Worm (Caenorhabditis elegans) whole organism, L4/young adult: ENCODE measurements around the gene zipt-2.1.
A peak's percentile ranks its signal among the peaks of the same experiment; 100 is the strongest.
"Not testable (repeated sequence)": the region's sequence is repeated elsewhere in the genome, so short reads cannot be mapped to it uniquely, and the experiment has no call there.

Experiments used
- W03F9.2 ChIP-seq: fragments of 150-350 bp; optimal IDR thresholded peaks from 2 replicates; lab custom pipeline; 2014; ENCODE audit warnings: missing biosample characterization, missing genetic modification characterization
- dao-5 ChIP-seq: sonication (generic microtip); optimal IDR thresholded peaks from 2 replicates; lab custom pipeline; 2016; ENCODE audit warnings: missing genotype, missing genetic modification characterization, moderate library complexity, missing compliant biosample characterization
- him-1 ChIP-seq: sonication (generic microtip); optimal IDR thresholded peaks from 2 replicates; lab custom pipeline; 2016; ENCODE audit warnings: missing genotype, missing genetic modification reagents, missing genetic modification characterization, missing compliant biosample characterization

Gene zipt-2.1

DNA sequence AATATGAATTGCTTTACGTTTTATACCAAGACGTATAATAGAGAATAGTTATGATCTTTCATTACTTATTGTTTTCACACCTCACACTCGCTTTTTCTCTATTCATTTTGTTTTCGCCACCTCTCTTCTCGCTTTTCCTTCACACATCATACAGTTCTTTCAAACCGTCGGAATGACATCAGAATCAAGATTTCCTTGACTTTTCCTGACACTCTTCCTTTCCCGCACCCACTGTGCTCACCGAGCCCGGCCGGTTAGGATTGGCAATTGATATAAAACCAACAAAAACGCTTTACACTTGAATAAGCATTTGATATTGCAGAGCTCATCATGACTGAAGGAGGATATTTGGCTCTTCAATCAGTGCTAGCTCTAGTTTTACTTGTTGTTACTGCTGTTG is at the start of gene zipt-2.1:
Gene zipt-2.1, plus strand, starts transcription at position 301 of the 400 bp plus-strand sequence.
- TF ChIP-seq him-1 (tag; lab: Kevin White, UChicago) (no peak), dao-5 (no peak), W03F9.2 (no peak)

DNA sequence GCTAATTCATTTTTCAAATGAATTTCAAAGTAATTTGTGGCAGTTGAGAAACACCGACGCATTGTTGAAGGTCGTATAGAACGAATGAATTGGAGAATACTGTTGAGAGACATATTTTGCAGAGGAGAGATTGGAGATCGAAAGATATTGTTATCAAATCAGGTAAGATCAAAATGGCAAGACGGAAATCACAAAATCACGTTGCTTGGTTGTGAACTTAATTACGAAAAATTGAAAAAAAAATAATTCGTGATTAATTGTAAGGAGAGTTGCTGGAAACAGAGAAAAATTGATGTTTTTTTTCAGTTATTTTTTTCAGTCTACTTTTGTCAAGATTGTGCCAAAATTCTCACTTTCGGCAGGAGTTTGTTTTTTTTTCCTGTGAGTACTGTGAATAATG is 49.4 kb upstream of the zipt-2.1 start, which contains the start of gene T25B9.1:
Gene T25B9.1, minus strand, starts transcription at position 101 of the 400 bp plus-strand sequence.
- no peak for TF ChIP-seq W03F9.2
- no peak for TF ChIP-seq him-1 (tag; lab: Kevin White, UChicago)
- no peak for TF ChIP-seq dao-5

DNA sequence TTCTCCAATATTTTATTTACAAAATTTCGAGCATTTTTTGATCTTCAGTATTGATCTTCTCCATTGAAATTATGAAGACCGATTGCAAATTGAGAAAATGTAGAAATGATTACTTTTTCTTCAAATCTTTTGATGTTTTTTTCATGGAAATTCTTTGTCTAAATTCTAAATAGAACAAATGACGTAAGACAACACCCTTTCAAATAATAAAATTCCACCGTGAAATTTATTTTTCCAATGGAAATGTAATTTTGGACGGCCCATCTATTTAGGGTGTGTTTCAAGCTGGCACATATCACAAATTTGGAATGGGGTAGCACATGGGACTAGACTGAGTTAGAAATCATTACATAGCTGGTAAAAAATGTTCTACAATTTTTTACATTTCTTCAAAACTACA is 47.7 kb upstream of the zipt-2.1 start, which contains the start of gene T25B9.2:
Gene T25B9.2, minus strand, starts transcription at position 101 of the 400 bp plus-strand sequence.
- not testable (repeated sequence) for TF ChIP-seq W03F9.2; dao-5; him-1 (tag; lab: Kevin White, UChicago)

DNA sequence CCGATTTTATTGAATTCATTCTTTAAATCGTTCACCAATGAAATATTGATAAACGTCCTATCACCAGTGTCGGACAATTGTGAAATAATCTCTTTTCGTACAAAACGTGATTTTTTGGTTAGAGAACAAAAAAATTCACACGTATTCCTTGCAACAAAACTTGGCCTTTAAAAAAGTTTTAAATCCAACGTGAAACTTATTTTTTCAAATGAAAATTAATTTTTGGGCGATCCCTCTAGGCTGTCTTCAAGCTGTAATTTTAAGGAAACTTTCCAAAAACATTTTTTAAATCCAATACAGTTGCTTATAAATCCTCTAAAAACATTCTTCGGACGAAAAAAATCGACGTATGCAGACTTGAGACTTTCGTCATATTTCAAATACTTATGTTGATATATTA is 44.8 kb upstream of the zipt-2.1 start, which contains the start of gene T25B9.5:
Gene T25B9.5, minus strand, starts transcription at position 101 of the 400 bp plus-strand sequence.
- TF ChIP-seq W03F9.2 (no peak), dao-5 (no peak), him-1 (tag; lab: Kevin White, UChicago) (no peak)

DNA sequence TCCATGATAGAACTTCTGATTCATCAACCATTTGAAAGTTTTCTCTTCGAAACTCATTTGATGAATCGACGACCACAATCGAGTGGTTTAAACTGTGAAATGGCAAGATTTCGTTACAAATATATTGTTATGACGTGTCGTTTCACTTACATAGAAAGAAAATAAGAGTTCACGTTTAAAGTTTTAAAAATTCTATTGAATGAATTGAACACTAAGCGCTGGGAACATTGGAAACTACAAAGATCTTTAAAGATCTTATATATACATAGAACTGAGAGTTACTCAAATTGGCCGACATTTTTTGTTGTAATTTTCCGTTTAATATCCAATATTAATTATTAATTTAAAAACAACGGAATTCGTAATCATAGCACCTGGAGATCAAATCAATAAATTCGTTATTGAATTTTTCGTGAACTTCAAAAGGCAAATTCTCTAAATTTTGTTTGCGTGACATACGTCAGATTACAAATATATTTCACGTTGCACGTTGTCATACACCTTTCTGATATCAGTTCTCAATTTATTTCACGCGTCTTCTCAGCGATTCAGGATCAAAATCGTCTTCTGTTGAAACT is 41.7 kb upstream of the zipt-2.1 start, which contains the start of the genes T25B9.4 and T25B9.6:
Gene T25B9.4, minus strand, starts transcription at position 101 of the 578 bp plus-strand sequence.
Gene T25B9.6, plus strand, starts transcription at position 528 of the 578 bp plus-strand sequence.
- TF ChIP-seq W03F9.2 (no peak), him-1 (tag; lab: Kevin White, UChicago) (no peak), dao-5 (no peak)

DNA sequence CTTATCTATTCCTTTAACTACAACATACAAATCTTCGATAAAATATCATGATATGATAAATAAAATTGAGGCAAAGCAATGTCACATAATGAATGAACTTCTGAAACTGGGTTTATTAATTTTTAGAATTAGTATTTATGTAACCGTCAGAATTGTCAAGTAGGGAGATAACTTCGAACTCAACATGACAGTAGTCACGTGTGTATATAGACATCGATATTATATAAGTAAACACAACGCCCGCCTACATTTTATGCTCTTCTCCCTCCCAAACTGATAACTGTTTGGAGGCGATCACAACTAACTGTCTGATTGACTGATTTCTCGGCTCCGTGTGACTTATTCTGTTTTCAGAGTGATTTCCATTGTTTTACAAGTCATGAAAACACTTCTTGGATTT is 38.1 kb upstream of the zipt-2.1 start, which contains the start of gene ugt-54:
Gene ugt-54, plus strand, starts transcription at position 355 of the 400 bp plus-strand sequence.
- TF ChIP-seq dao-5 (no peak), him-1 (tag; lab: Kevin White, UChicago) (no peak), W03F9.2 (no peak)

DNA sequence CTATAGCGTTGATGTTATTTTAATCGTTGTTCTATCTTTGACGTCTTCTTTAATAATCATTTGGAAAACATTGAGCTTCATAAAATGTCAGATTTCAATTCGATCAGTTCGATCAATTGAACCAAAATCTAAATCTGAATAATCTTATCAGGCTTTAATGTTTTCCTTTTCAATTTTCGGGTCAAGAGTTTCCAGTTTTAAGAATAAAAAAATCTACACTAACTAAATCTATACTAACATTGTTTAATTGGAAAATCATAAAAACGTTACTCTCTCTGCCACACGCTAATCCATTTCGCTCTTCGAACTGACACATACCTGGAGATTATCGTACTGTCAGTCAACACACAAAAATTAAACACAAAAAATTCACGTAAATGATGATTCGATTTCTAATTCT is 35.2 kb upstream of the zipt-2.1 start, which contains the start of gene T25B9.11:
Gene T25B9.11, plus strand, starts transcription at position 301 of the 400 bp plus-strand sequence.
- no peak for TF ChIP-seq him-1 (tag; lab: Kevin White, UChicago)
- TF ChIP-seq W03F9.2: no peak
- TF ChIP-seq dao-5: no peak

DNA sequence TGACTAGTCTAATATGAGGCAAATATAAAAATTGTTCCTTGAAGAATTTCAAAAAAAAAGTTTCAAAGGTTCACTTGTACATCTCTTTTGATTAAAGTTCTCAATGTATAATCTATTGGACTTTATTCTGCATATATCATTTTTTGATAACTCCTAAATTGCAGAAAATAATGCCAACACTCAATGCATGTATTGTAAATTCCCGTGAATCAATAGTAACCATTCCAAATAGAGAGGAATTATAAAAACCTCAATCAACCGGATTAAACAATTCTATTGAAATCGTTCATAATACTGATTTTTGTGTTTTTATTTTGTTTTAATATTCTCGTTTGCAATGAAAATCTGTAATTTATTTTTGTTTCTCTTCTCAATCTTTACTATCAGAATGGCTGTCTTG is 34.4 kb upstream of the zipt-2.1 start, which contains the start of gene T25B9.12:
Gene T25B9.12, plus strand, starts transcription at position 301 of the 400 bp plus-strand sequence.
- no peak for TF ChIP-seq W03F9.2
- TF ChIP-seq him-1 (tag; lab: Kevin White, UChicago): no peak
- TF ChIP-seq dao-5: no peak

DNA sequence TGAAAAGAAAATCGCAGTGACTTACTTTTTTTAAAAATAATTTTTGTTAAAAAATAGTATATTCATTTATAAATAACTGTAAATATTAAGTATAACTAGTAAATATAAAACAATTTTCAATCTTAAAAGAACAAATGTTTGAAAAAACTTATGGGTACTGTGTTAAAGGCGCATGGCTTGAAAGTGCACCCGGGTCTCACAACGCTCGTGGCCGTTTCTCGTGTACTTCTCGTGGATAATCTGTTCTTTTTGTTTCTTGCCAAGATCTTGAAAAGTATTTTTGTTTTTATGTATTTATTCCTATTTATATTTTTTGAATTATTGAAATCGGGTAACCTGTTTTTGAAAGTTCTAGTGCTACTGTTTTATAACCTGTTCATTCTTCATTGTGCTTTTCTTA is 33.4 kb upstream of the zipt-2.1 start:
- no peak for TF ChIP-seq dao-5
- peak; percentile 71 for TF ChIP-seq W03F9.2
- no peak for TF ChIP-seq him-1 (tag; lab: Kevin White, UChicago)

DNA sequence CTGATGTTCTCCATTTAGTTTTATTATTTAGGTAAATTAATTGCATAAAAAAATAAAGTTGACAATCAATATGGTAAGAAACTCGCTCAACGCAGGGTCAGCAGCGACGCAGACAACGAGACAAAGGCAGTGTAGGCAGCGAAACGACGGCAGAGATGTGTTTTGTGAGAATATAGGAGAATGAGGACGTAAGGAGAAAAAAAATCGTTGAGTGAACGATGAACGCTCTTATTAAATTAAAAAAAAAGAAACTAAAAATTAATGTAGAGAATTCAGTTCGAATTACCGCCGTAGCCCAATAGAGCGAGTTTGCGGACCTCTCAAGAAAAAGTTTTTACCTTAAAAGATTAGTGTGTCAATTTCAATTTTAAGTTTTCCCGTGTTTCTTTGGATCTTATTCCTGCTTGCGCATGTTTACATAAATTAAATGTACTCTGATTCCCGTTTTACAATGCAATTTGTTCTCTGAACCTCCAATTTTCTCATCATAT is 31.3 kb upstream of the zipt-2.1 start, which contains the start of gene T25B9.8:
Gene T25B9.8, minus strand, starts transcription at position 51 of the 491 bp plus-strand sequence.
- TF ChIP-seq him-1 (tag; lab: Kevin White, UChicago): no peak
- TF ChIP-seq dao-5: no peak
- TF ChIP-seq W03F9.2: no peak

DNA sequence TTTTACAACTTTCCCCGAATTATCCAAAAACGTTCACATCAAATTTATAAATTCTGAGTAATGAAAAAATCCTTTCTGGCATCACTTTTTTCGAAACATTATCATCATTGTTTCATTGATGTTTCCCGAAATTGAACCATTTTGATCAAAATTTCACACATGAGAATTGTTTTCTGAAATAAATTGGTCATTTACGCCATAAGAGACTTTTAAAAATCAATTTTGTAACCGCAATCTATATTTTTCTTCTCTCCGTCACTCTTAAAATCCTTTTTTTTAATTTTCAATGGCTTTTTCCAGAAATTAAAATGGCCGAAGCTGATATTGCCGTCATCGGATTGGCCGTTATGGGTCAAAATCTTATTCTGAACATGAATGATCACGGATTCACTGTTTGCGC is 30.1 kb upstream of the zipt-2.1 start, which contains the start of gene T25B9.9:
Gene T25B9.9, plus strand, starts transcription at position 301 of the 400 bp plus-strand sequence.
- TF ChIP-seq W03F9.2: no peak

DNA sequence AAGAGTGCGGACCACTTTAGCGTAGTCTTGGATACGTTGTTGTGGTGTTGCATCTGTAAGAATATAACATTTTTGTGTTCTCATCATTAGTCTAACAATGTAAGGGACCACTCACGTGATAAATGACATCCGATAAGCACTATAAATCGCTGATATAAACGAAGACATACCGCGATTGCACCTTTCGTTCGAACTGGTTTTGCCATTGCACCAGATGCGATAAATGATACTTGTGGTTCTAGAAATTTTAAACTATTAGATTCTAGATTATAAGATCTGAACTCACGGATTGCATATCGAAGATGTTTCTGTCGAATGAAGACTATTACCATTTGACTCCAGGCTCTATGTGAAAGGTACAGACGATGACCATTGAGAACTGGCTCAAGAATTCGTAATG is 28.2 kb upstream of the zipt-2.1 start:
- TF ChIP-seq him-1 (tag; lab: Kevin White, UChicago): no peak
- no peak for TF ChIP-seq dao-5
- TF ChIP-seq W03F9.2: no peak

DNA sequence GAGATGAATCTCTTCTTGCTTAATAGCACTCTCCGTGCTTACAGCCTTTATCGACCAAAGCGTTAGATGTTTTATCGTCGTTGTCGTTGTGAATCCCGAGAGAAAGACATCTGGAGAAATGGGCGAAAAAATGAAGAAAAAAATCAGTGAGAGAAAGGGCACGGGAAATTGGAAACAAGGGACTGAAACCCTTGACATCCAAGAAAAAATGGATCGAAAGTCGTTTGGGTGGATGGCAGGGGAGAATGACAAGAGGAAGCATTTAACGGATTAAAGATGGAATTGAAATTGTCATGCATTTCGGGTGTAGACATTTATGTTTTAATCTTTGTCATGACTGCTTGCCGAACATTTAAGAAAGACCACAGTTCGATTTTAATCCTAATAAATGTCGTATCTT is 25.6 kb upstream of the zipt-2.1 start, which contains the start of gene inpp-1:
Gene inpp-1, minus strand, starts transcription at position 101 of the 400 bp plus-strand sequence.
- TF ChIP-seq dao-5 (no peak), W03F9.2 (no peak), him-1 (tag; lab: Kevin White, UChicago) (no peak)

DNA sequence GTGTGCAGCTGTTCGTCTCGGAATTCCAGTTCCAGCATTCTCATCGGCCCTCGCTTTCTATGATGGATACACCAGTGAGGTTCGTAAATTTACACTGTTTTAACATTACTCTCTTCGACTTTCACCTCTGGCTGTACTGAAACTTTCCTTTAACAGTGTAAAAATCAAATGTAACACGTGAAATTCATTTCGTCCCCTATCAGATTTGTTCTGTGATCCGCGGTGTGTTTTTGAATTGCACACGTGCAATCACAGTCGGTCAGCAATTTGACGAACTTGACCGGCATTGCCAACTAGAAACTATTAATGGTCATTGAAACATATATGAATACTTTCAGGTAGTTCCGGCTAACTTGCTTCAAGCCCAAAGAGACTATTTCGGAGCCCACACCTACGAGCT is 22.4 kb upstream of the zipt-2.1 start:
- TF ChIP-seq him-1 (tag; lab: Kevin White, UChicago) (no peak), W03F9.2 (no peak), dao-5 (no peak)

DNA sequence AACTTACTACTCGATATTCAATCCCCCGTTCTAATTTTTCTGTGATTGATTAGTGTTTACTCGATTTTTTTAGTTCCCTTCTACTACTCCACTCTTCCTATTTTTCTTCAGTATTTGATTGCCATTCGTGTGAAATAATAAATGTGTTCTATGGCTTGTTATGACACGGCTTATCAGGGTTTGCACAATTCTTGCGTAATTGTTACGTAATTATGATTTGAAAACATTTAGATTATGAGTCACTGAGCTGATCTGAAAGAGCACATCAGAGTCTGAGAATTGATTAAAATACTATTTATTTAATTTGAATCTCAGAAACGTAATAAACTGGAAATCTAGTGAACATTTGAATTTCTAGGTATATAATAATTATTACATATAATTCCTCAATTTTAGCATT is 21.9 kb upstream of the zipt-2.1 start:
- no peak for TF ChIP-seq dao-5
- TF ChIP-seq W03F9.2: no peak
- TF ChIP-seq him-1 (tag; lab: Kevin White, UChicago): no peak
